Fruit fly (Drosophila melanogaster) Kc167 (cell line): Measurements from ENCODE around the gene MED17.

ENCODE experiments used
- Myc ChIP-seq: fragments of >200 bp; optimal IDR thresholded peaks from 2 replicates; lab custom pipeline; 2017; ENCODE audit warnings: missing external identifiers
- Sin3A ChIP-seq: fragments of >200 bp; optimal IDR thresholded peaks from 2 replicates; lab custom pipeline; 2018; ENCODE audit warnings: missing external identifiers
- h ChIP-seq: fragments of >200 bp; optimal IDR thresholded peaks from 3 replicates; lab custom pipeline; 2018; ENCODE audit warnings: missing external identifiers
- insv ChIP-seq: fragments of >200 bp; optimal IDR thresholded peaks from 3 replicates; lab custom pipeline; 2018; ENCODE audit warnings: missing external identifiers
- psq ChIP-seq: fragments of >200 bp; optimal IDR thresholded peaks from 2 replicates; lab custom pipeline; 2017; ENCODE audit warnings: missing external identifiers
- ttk ChIP-seq: sonication (Bioruptor generic); optimal IDR thresholded peaks from 2 replicates; lab custom pipeline; 2017; ENCODE audit warnings: missing external identifiers

Gene MED17

DNA sequence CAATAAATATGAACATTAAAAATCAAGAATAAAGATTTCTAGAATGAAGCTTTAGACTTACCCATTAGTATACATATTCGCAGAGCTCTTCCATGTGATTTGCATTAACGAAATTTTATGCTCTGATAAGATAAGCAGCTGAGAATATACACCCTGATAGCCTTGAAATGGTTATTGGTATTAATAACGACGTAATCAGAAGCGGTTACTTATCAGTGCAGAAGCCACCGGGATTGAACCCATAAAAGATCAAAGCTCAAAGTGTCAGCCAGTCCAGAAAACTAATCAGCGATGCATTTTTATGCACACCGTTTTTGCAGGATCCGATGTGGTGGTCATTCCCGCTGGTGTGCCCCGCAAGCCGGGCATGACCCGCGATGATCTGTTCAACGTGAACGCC, 38.5 kb downstream of the MED17 start:
- no peak for TF ChIP-seq Sin3A (lab: Kevin White, UChicago)
- no peak for TF ChIP-seq ttk
- TF ChIP-seq h (lab: Kevin White, UChicago), result no peak
- no peak for TF ChIP-seq Myc (lab: Kevin White, UChicago)
- no peak for TF ChIP-seq insv
- no peak for TF ChIP-seq psq (lab: Kevin White, UChicago)

dm6 chr3R:18228713-18229222, 39.9 kb downstream of the MED17 start:
- no peak for TF ChIP-seq insv
- TF ChIP-seq Sin3A (lab: Kevin White, UChicago), result no peak

dm6 chr3R:18230229-18230628, 41.4 kb downstream of the MED17 start:
- TF ChIP-seq Myc (lab: Kevin White, UChicago) (no peak), h (lab: Kevin White, UChicago) (no peak), insv (no peak), ttk (no peak), psq (lab: Kevin White, UChicago) (no peak), Sin3A (lab: Kevin White, UChicago) (no peak)

dm6 chr3R:18232187-18232586, 43.3 kb downstream of the MED17 start:
- TF ChIP-seq h (lab: Kevin White, UChicago) (no peak), Myc (lab: Kevin White, UChicago) (no peak), ttk (no peak), insv (no peak), Sin3A (lab: Kevin White, UChicago) (no peak)

- TF ChIP-seq insv (no peak), Sin3A (lab: Kevin White, UChicago) (no peak), h (lab: Kevin White, UChicago) (no peak), psq (lab: Kevin White, UChicago) (no peak), Myc (lab: Kevin White, UChicago) (no peak), ttk (no peak)
Observed at dm6 chr3R:18234699-18235257, 45.9 kb downstream of the MED17 start.

dm6 chr3R:18235879-18236278, 47.0 kb downstream of the MED17 start, which contains the start of gene repo:
Gene repo (plus strand): TSS chr3R:18236192.
- TF ChIP-seq Myc (lab: Kevin White, UChicago) (no peak), ttk (no peak), psq (lab: Kevin White, UChicago) (no peak), Sin3A (lab: Kevin White, UChicago) (no peak), insv (no peak), h (lab: Kevin White, UChicago) (no peak)
